Worm (Caenorhabditis elegans) whole organism, young adult: ENCODE measurements around the gene Y51H7C.8.

Source experiments
- B0336.3 ChIP-seq: fragments of 200-800 bp; sonication (Bioruptor generic); IDR thresholded peaks from 2 replicates; pipeline ENCODE4 v1.3.6; 2022; ENCODE audit warnings: missing genetic modification characterization, missing compliant biosample characterization
- T26A5.8 ChIP-seq: sonication (generic microtip); optimal IDR thresholded peaks from 2 replicates; lab custom pipeline; 2016; ENCODE audit warnings: missing genetic modification characterization, missing compliant biosample characterization
- Y53G8AR.9 ChIP-seq: fragments of 200-800 bp; sonication (Bioruptor generic); conservative IDR thresholded peaks from 2 replicates; pipeline ENCODE4 v1.3.6; 2022; ENCODE audit warnings: missing genetic modification reagents, missing genetic modification characterization, missing compliant biosample characterization
- akir-1 ChIP-seq: fragments of 200-800 bp; sonication (Bioruptor generic); optimal IDR thresholded peaks from 2 replicates; lab custom pipeline; 2018; ENCODE audit warnings: mild to moderate bottlenecking, missing genetic modification characterization, moderate library complexity, missing compliant biosample characterization
- aptf-2 ChIP-seq: fragments of 200-800 bp; sonication (Bioruptor generic); conservative IDR thresholded peaks from 2 replicates; pipeline ENCODE4 v1.3.6; 2022; ENCODE audit warnings: missing genetic modification reagents, missing genetic modification characterization, missing compliant biosample characterization
- atf-7 ChIP-seq: sonication (generic microtip); optimal IDR thresholded peaks from 2 replicates; lab custom pipeline; 2017; ENCODE audit warnings: mild to moderate bottlenecking, missing genetic modification characterization, missing compliant biosample characterization
- athp-1 ChIP-seq: sonication (generic microtip); optimal IDR thresholded peaks from 2 replicates; lab custom pipeline; 2017; ENCODE audit warnings: mild to moderate bottlenecking, missing genetic modification characterization, missing compliant biosample characterization
- ceh-100 ChIP-seq: fragments of 200-800 bp; sonication (Bioruptor generic); IDR thresholded peaks from 2 replicates; pipeline ENCODE4 v1.3.6; 2022; ENCODE audit warnings: missing genetic modification reagents, missing genetic modification characterization, missing compliant biosample characterization
- ceh-27 ChIP-seq: fragments of 200-800 bp; sonication (Bioruptor generic); optimal IDR thresholded peaks from 2 replicates; lab custom pipeline; 2018; ENCODE audit warnings: mild to moderate bottlenecking, missing genetic modification characterization, moderate library complexity, missing compliant biosample characterization
- ceh-91 ChIP-seq: fragments of 200-800 bp; sonication (Bioruptor generic); IDR thresholded peaks from 2 replicates; pipeline ENCODE4 v1.3.6; 2022; ENCODE audit warnings: missing genetic modification reagents, missing genetic modification characterization, missing compliant biosample characterization
- die-1 ChIP-seq: sonication (generic microtip); optimal IDR thresholded peaks from 2 replicates; lab custom pipeline; 2016; ENCODE audit warnings: missing genotype, mild to moderate bottlenecking, missing genetic modification characterization, missing compliant biosample characterization
- egrh-3 ChIP-seq: fragments of 200-800 bp; sonication (Bioruptor generic); IDR thresholded peaks from 2 replicates; pipeline ENCODE4 v1.3.6; 2022; ENCODE audit warnings: missing genetic modification reagents, missing genetic modification characterization, missing compliant biosample characterization
- let-526 ChIP-seq: fragments of 200-800 bp; sonication (Bioruptor generic); IDR thresholded peaks from 2 replicates; pipeline ENCODE4 v1.3.6; 2022; ENCODE audit warnings: missing genetic modification reagents, missing genetic modification characterization, missing compliant biosample characterization
- let-607 ChIP-seq, 2 experiments: fragments of 200-800 bp in 1 of 2; sonication (Bioruptor generic) in 1 of 2; sonication (generic microtip) in 1 of 2; optimal IDR thresholded peaks; 2 replicates each; lab custom pipeline; 2016 to 2018; ENCODE audit warnings: mild to moderate bottlenecking in 2 of 2, missing compliant biosample characterization in 2 of 2, missing genetic modification characterization in 2 of 2, moderate library complexity in 2 of 2, missing genotype in 1 of 2
- lin-26 ChIP-seq: fragments of 200-800 bp; sonication (Bioruptor generic); IDR thresholded peaks from 2 replicates; pipeline ENCODE4 v1.3.6; 2022; ENCODE audit warnings: missing genetic modification reagents, missing genetic modification characterization, missing compliant biosample characterization
- lsy-27 ChIP-seq: sonication (generic microtip); optimal IDR thresholded peaks from 2 replicates; lab custom pipeline; 2017; ENCODE audit warnings: missing genetic modification characterization, mild to moderate bottlenecking, missing compliant biosample characterization, antibody characterized with exemption, missing genotype, borderline replicate concordance; ENCODE audit not compliant: insufficient read depth
- madf-10 ChIP-seq: sonication (generic microtip); optimal IDR thresholded peaks from 2 replicates; lab custom pipeline; 2016; ENCODE audit warnings: mild to moderate bottlenecking, missing genetic modification characterization, missing compliant biosample characterization
- madf-3 ChIP-seq: fragments of 200-800 bp; sonication (Bioruptor generic); IDR thresholded peaks from 2 replicates; pipeline ENCODE4 v1.3.6; 2022; ENCODE audit warnings: missing genetic modification reagents, missing genetic modification characterization, missing compliant biosample characterization
- mcd-1 ChIP-seq: fragments of 200-800 bp; sonication (Bioruptor generic); IDR thresholded peaks from 2 replicates; pipeline ENCODE4 v1.3.6; 2022; ENCODE audit warnings: missing genetic modification reagents, missing genetic modification characterization, missing compliant biosample characterization
- nfya-1 ChIP-seq: sonication (generic microtip); optimal IDR thresholded peaks from 2 replicates; lab custom pipeline; 2017; ENCODE audit warnings: antibody characterized with exemption, missing compliant biosample characterization, missing genetic modification characterization, borderline replicate concordance; ENCODE audit not compliant: insufficient read depth
- nfya-2 ChIP-seq: fragments of 200-800 bp; sonication (Bioruptor generic); IDR thresholded peaks from 2 replicates; pipeline ENCODE4 v1.3.6; 2022; ENCODE audit warnings: missing genetic modification reagents, missing genetic modification characterization, missing compliant biosample characterization
- nfyb-1 ChIP-seq: fragments of 200-800 bp; sonication (Bioruptor generic); IDR thresholded peaks from 2 replicates; pipeline ENCODE4 v1.3.6; 2022; ENCODE audit warnings: missing genetic modification reagents, missing genetic modification characterization, missing compliant biosample characterization
- snpc-1.3 ChIP-seq: sonication (generic microtip); optimal IDR thresholded peaks from 2 replicates; lab custom pipeline; 2017; ENCODE audit warnings: missing genetic modification characterization, mild to moderate bottlenecking, missing compliant biosample characterization, antibody characterized with exemption, moderate library complexity, missing genotype, missing genetic modification reagents; ENCODE audit not compliant: insufficient read depth
- sptf-2 ChIP-seq: fragments of 200-800 bp; sonication (Bioruptor generic); optimal IDR thresholded peaks from 2 replicates; lab custom pipeline; 2018; ENCODE audit warnings: mild to moderate bottlenecking, missing genetic modification characterization, missing compliant biosample characterization
- zim-3 ChIP-seq: sonication (generic microtip); optimal IDR thresholded peaks from 2 replicates; lab custom pipeline; 2017; ENCODE audit warnings: mild to moderate bottlenecking, missing genetic modification characterization, moderate library complexity, missing compliant biosample characterization
- ztf-22 ChIP-seq: fragments of 200-800 bp; sonication (Bioruptor generic); optimal IDR thresholded peaks from 2 replicates; lab custom pipeline; 2018; ENCODE audit warnings: mild to moderate bottlenecking, missing genetic modification characterization, moderate library complexity, missing compliant biosample characterization
- ztf-26 ChIP-seq: sonication (generic microtip); optimal IDR thresholded peaks from 2 replicates; lab custom pipeline; 2017; ENCODE audit warnings: missing genetic modification characterization, missing compliant biosample characterization
- ztf-3 ChIP-seq: fragments of 200-800 bp; sonication (Bioruptor generic); optimal IDR thresholded peaks from 2 replicates; lab custom pipeline; 2018; ENCODE audit warnings: mild to moderate bottlenecking, missing genetic modification characterization, missing compliant biosample characterization

Y51H7C.8 gene

DNA sequence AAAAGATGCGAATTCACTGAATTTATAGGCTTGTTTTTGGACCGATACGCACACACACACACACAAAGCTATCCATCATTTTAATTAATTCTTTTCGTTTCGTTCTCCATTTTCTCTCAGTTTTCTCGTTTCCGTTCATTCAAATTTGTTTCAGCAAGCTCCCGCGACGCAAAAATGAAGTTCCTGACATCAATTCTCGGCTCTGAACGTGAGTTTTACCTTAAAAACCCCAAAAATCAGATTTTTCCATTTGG, 36.7 kb downstream of the Y51H7C.8 start, which contains the start of gene Y51H7C.3:
TSS of gene Y51H7C.3 (plus strand) at position 155 of the 254 bp plus-strand sequence.
- TF ChIP-seq snpc-1.3 (tag; lab: Kevin White, UChicago) (no peak), zim-3 (tag; lab: Kevin White, UChicago) (no peak), nfya-2 (GFP tag; lab: Robert Waterston, UW) (no peak), atf-7 (tag; lab: Kevin White, UChicago) (no peak), T26A5.8 (no peak), nfya-1 (tag; lab: Kevin White, UChicago) (no peak), sptf-2 (no peak), akir-1 (GFP tag; lab: Kevin White, UChicago) (no peak), ceh-27 (GFP tag; lab: Kevin White, UChicago) (no peak), ceh-100 (GFP tag; lab: Robert Waterston, UW) (no peak), let-526 (GFP tag; lab: Robert Waterston, UW) (no peak), lin-26 (GFP tag; lab: Robert Waterston, UW) (no peak), mcd-1 (no peak), madf-10 (tag; lab: Kevin White, UChicago) (no peak), Y53G8AR.9 (GFP tag; lab: Robert Waterston, UW) (no peak)

ce11 chrII:1441479-1441878, 39.9 kb downstream of the Y51H7C.8 start:
- no peak for TF ChIP-seq nfyb-1 (GFP tag; lab: Robert Waterston, UW)
- TF ChIP-seq ztf-3 (GFP tag; lab: Kevin White, UChicago), result no peak

DNA sequence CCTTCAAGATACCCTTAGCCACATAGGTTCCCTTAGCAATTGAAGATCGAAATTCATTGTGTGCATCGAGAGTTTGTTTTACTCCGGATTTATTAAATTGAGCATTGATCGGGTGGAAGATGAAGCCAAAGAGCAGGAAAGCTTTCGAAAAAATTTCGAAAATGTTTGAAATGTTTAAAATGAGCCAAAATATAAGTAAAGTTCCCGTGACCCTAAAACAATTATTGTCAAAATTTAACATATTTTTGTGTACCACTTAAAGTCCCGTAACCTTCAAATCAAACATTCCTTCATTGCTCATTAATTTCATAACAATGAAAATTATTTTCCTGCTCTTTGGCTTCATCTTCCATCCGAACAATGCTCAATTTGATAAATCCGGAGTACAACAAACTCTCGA, 43.3 kb downstream of the Y51H7C.8 start, which contains the start of gene scl-17:
TSS of gene scl-17 (plus strand) at position 301 of the 400 bp plus-strand sequence.
- TF ChIP-seq die-1, result no peak
- TF ChIP-seq aptf-2, result no peak
- TF ChIP-seq madf-3 (GFP tag; lab: Robert Waterston, UW), result no peak
- TF ChIP-seq ceh-100 (GFP tag; lab: Robert Waterston, UW), result no peak
- TF ChIP-seq B0336.3 (GFP tag; lab: Robert Waterston, UW), result no peak
- no peak for TF ChIP-seq ceh-91
- TF ChIP-seq ztf-22 (GFP tag; lab: Kevin White, UChicago), result no peak
- no peak for TF ChIP-seq athp-1 (tag; lab: Kevin White, UChicago)
- TF ChIP-seq ztf-26 (tag; lab: Kevin White, UChicago), result no peak
- no peak for TF ChIP-seq egrh-3
- TF ChIP-seq let-607 (tag; optimal IDR thresholded peaks at IDR 0.05; lab: Kevin White, UChicago), result no peak
- no peak for TF ChIP-seq ceh-27 (GFP tag; lab: Kevin White, UChicago)
- TF ChIP-seq lsy-27, result no peak

DNA sequence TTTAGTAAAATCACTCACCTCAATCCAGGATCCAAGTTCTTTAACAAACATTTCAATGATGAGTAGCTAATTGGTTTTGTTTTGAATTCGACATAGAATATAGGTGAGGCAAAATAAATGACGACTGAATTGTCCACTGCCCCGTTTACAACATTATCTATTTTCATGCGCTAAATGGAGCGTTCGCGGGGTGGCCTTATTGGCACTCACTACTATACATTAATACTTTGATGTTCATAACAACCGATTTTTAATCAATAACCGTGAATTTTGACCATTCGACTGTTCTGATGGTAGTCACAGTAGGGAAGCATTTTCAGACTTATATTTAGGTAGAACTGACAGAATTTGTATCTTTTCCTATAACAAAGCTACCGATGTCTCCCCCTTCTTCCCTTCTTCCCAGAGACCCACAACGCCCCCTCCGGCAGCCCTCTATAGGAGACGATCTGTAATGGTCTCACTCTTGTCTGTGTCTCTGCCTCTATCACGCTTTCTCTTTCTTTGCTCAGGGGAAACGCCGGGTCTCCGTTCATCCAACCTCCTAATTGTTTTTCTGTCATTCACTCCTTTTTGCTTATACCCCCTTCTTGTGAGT, 45.2 kb downstream of the Y51H7C.8 start, which contains the start of gene Y51H7C.12:
TSS of gene Y51H7C.12 (minus strand) at position 51 of the 598 bp plus-strand sequence.
- peak; percentile 90 for TF ChIP-seq aptf-2
- TF ChIP-seq, all 124 proteins: peak for 1; not testable (repeated sequence) for 123
